Worm (Caenorhabditis elegans): ENCODE measurements around the gene srd-32.

- no peak for TF ChIP-seq lin-15B (tag; optimal IDR thresholded peaks at IDR 0.05)
- no peak for TF ChIP-seq unc-39 (tag; optimal IDR thresholded peaks at IDR 0.05)
- TF ChIP-seq ceh-16 (tag; optimal IDR thresholded peaks at IDR 0.05): no peak
- no peak for TF ChIP-seq lin-39 (tag; optimal IDR thresholded peaks at IDR 0.05)
- no peak for TF ChIP-seq ama-1 (optimal IDR thresholded peaks at IDR 0.05)
- TF ChIP-seq snpc-4 (tag; optimal IDR thresholded peaks at IDR 0.05): no peak
- TF ChIP-seq mdl-1 (tag; optimal IDR thresholded peaks at IDR 0.05): no peak
- no peak for TF ChIP-seq nhr-77 (tag; optimal IDR thresholded peaks at IDR 0.05)
These were observed 5.2 kb downstream of the srd-32 start for ce11 chrV:4870627-4871026.

Measured in whole organism, L3 larva.